Worm (Caenorhabditis elegans): ENCODE data around the gene iff-1.
A peak's percentile ranks its signal among the peaks of the same experiment; 100 is the strongest.

DNA sequence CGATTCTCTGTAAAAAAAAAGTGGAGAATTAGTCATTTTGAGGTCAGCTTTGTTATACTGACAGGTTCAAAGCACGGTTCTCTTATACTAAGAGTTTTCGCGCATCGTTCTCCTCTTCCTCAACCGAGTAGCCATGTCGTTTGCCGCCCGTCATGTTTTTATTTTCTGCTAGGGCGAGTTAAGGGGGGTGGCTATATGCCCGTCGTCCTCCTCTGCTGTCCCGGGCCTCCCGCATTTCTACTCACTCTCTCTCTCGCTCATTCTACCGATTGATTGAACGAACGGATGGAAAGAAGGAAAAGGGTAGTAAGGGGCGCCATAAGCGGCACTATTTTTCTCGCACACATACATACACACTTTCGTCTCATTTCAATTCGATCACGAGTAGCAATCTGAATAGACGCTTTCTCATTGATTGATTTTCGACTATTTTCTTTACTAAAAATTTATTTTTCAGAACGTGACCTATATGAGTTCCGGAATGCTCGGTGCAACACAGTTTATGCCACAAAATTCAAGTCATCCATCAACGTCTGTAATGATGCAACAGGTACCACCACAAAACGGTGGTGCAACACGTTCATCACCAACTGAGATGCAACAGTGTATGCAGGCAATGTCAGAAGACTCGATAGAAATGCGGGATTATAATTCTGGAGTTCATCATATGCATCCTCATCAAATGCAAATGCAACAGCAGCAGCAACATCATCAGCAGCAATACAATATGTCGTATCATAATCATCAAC lies 41.7 kb downstream of the iff-1 start:
- no peak for TF ChIP-seq unc-62 (GFP tag; optimal IDR thresholded peaks at IDR 0.05)
- TF ChIP-seq nhr-12 (tag; optimal IDR thresholded peaks at IDR 0.05), result no peak
- no peak for TF ChIP-seq nhr-237 (tag; optimal IDR thresholded peaks at IDR 0.05)
- TF ChIP-seq nhr-76 (tag; optimal IDR thresholded peaks at IDR 0.05), result no peak
- TF ChIP-seq nhr-28 (tag; optimal IDR thresholded peaks at IDR 0.05), result no peak
- peak; percentile 32 for TF ChIP-seq unc-120 (tag; optimal IDR thresholded peaks at IDR 0.05; ENCODE audit: poor library complexity, severe bottlenecking)

All from whole organism, mixed stage, embryonic.